Worm (Caenorhabditis elegans) whole organism, late embryonic: ENCODE measurements around the gene Y17G7B.21.

Source experiments
- C08G9.2 ChIP-seq: sonication (generic microtip); optimal IDR thresholded peaks from 2 replicates; lab custom pipeline; 2016; ENCODE audit warnings: mild to moderate bottlenecking, missing genetic modification characterization, moderate library complexity, missing compliant biosample characterization
- F13H6.1 ChIP-seq: sonication (generic microtip); optimal IDR thresholded peaks from 2 replicates; lab custom pipeline; 2016; ENCODE audit warnings: missing genetic modification characterization, missing compliant biosample characterization
- K02D7.2 ChIP-seq: sonication (generic microtip); optimal IDR thresholded peaks from 2 replicates; lab custom pipeline; 2017; ENCODE audit warnings: mild to moderate bottlenecking, missing genetic modification characterization, missing compliant biosample characterization
- K09A11.1 ChIP-seq: sonication (generic microtip); optimal IDR thresholded peaks from 2 replicates; lab custom pipeline; 2017; ENCODE audit warnings: antibody characterized with exemption, mild to moderate bottlenecking, missing genetic modification characterization, missing compliant biosample characterization; ENCODE audit not compliant: insufficient read depth
- Y22D7AL.16 ChIP-seq: sonication (generic microtip); optimal IDR thresholded peaks from 2 replicates; lab custom pipeline; 2016; ENCODE audit warnings: missing genetic modification characterization, missing compliant biosample characterization
- ahr-1 ChIP-seq: sonication (generic microtip); optimal IDR thresholded peaks from 2 replicates; lab custom pipeline; 2016; ENCODE audit warnings: missing genetic modification characterization, missing compliant biosample characterization
- ama-1 ChIP-seq: fragments of 150-350 bp; optimal IDR thresholded peaks from 2 replicates; lab custom pipeline; 2014
- ceh-14 ChIP-seq: sonication (generic microtip); optimal IDR thresholded peaks from 2 replicates; lab custom pipeline; 2016; ENCODE audit warnings: missing genotype, missing genetic modification characterization, missing compliant biosample characterization
- ceh-18 ChIP-seq: sonication (generic microtip); optimal IDR thresholded peaks from 2 replicates; lab custom pipeline; 2016; ENCODE audit warnings: missing genetic modification characterization, missing compliant biosample characterization
- ceh-2 ChIP-seq: sonication (generic microtip); optimal IDR thresholded peaks from 2 replicates; lab custom pipeline; 2016; ENCODE audit warnings: missing genotype, missing genetic modification characterization, missing compliant biosample characterization
- ceh-22 ChIP-seq: sonication (generic microtip); optimal IDR thresholded peaks from 2 replicates; lab custom pipeline; 2017; ENCODE audit warnings: missing biosample characterization, missing genetic modification characterization
- ceh-24 ChIP-seq: sonication (generic microtip); optimal IDR thresholded peaks from 2 replicates; lab custom pipeline; 2016; ENCODE audit warnings: mild to moderate bottlenecking, missing genetic modification characterization, missing compliant biosample characterization
- ceh-30 ChIP-seq: fragments of 150-350 bp; optimal IDR thresholded peaks from 2 replicates; lab custom pipeline; 2014; ENCODE audit warnings: missing biosample characterization, missing genetic modification characterization
- ceh-31 ChIP-seq: sonication (generic microtip); optimal IDR thresholded peaks from 2 replicates; lab custom pipeline; 2016; ENCODE audit warnings: missing genetic modification characterization, missing compliant biosample characterization
- ceh-34 ChIP-seq: sonication (generic microtip); optimal IDR thresholded peaks from 2 replicates; lab custom pipeline; 2016; ENCODE audit warnings: mild to moderate bottlenecking, missing genetic modification characterization, missing compliant biosample characterization
- ceh-45 ChIP-seq: fragments of 200-800 bp; sonication (Bioruptor generic); IDR thresholded peaks from 2 replicates; pipeline ENCODE4 v1.3.6; 2022; ENCODE audit warnings: missing genetic modification reagents, missing genetic modification characterization, missing compliant biosample characterization
- ceh-6 ChIP-seq: fragments of 200-800 bp; sonication (Bioruptor generic); optimal IDR thresholded peaks from 2 replicates; lab custom pipeline; 2018; ENCODE audit warnings: mild to moderate bottlenecking, missing genetic modification characterization, missing compliant biosample characterization
- dmd-4 ChIP-seq: sonication (generic microtip); optimal IDR thresholded peaks from 2 replicates; lab custom pipeline; 2016; ENCODE audit warnings: borderline replicate concordance, missing genetic modification characterization, missing compliant biosample characterization
- elt-2 ChIP-seq: sonication (generic microtip); optimal IDR thresholded peaks from 2 replicates; lab custom pipeline; 2016; ENCODE audit warnings: missing genetic modification reagents, missing genetic modification characterization, missing compliant biosample characterization
- elt-4 ChIP-seq: sonication (generic microtip); optimal IDR thresholded peaks from 2 replicates; lab custom pipeline; 2016; ENCODE audit warnings: missing genetic modification characterization, missing compliant biosample characterization
- ets-4 ChIP-seq: sonication (generic microtip); optimal IDR thresholded peaks from 2 replicates; lab custom pipeline; 2016; ENCODE audit warnings: missing genetic modification characterization, missing compliant biosample characterization
- eyg-1 ChIP-seq: sonication (generic microtip); optimal IDR thresholded peaks from 2 replicates; lab custom pipeline; 2016; ENCODE audit warnings: missing genotype, missing genetic modification characterization, missing compliant biosample characterization
- fax-1 ChIP-seq: sonication (generic microtip); optimal IDR thresholded peaks from 2 replicates; lab custom pipeline; 2016; ENCODE audit warnings: missing genotype, missing genetic modification characterization, missing compliant biosample characterization
- fkh-6 ChIP-seq: sonication (generic microtip); optimal IDR thresholded peaks from 2 replicates; lab custom pipeline; 2016; ENCODE audit warnings: missing genetic modification characterization, missing compliant biosample characterization
- hlh-13 ChIP-seq: fragments of 200-800 bp; sonication (Bioruptor generic); optimal IDR thresholded peaks from 2 replicates; lab custom pipeline; 2018; ENCODE audit warnings: mild to moderate bottlenecking, missing genetic modification characterization, missing compliant biosample characterization
- hlh-15 ChIP-seq: sonication (generic microtip); optimal IDR thresholded peaks from 2 replicates; lab custom pipeline; 2016; ENCODE audit warnings: missing genetic modification characterization, missing compliant biosample characterization
- hlh-30 ChIP-seq: sonication (generic microtip); optimal IDR thresholded peaks from 2 replicates; lab custom pipeline; 2017; ENCODE audit warnings: antibody characterized with exemption, missing genetic modification characterization, missing compliant biosample characterization; ENCODE audit not compliant: insufficient read depth
- lim-6 ChIP-seq: sonication (generic microtip); optimal IDR thresholded peaks from 2 replicates; lab custom pipeline; 2016; ENCODE audit warnings: missing genetic modification characterization, missing compliant biosample characterization
- lin-11 ChIP-seq: fragments of 200-800 bp; sonication (Bioruptor generic); optimal IDR thresholded peaks from 2 replicates; lab custom pipeline; 2018; ENCODE audit warnings: mild to moderate bottlenecking, missing genetic modification characterization, missing compliant biosample characterization
- mec-3 ChIP-seq: sonication (generic microtip); optimal IDR thresholded peaks from 2 replicates; lab custom pipeline; 2016; ENCODE audit warnings: borderline replicate concordance, missing genetic modification characterization, missing compliant biosample characterization
- nfya-1 ChIP-seq: sonication (generic microtip); optimal IDR thresholded peaks from 2 replicates; lab custom pipeline; 2017; ENCODE audit warnings: missing genetic modification characterization, mild to moderate bottlenecking, missing compliant biosample characterization, antibody characterized with exemption, moderate library complexity
- nhr-11 ChIP-seq: fragments of 150-350 bp; optimal IDR thresholded peaks from 2 replicates; lab custom pipeline; 2014; ENCODE audit warnings: missing biosample characterization, missing genetic modification characterization
- nhr-232 ChIP-seq: sonication (generic microtip); optimal IDR thresholded peaks from 2 replicates; lab custom pipeline; 2016; ENCODE audit warnings: missing genetic modification characterization, missing compliant biosample characterization
- npax-4 ChIP-seq: sonication (generic microtip); optimal IDR thresholded peaks from 2 replicates; lab custom pipeline; 2016; ENCODE audit warnings: missing genetic modification characterization, missing compliant biosample characterization
- odd-2 ChIP-seq: sonication (generic microtip); optimal IDR thresholded peaks from 2 replicates; lab custom pipeline; 2017; ENCODE audit warnings: antibody characterized with exemption, mild to moderate bottlenecking, missing genetic modification characterization, missing compliant biosample characterization
- pag-3 ChIP-seq: sonication (generic microtip); optimal IDR thresholded peaks from 2 replicates; lab custom pipeline; 2016; ENCODE audit warnings: missing compliant biosample characterization, missing genetic modification characterization, borderline replicate concordance
- pha-2 ChIP-seq: sonication (generic microtip); optimal IDR thresholded peaks from 2 replicates; lab custom pipeline; 2017; ENCODE audit warnings: mild to moderate bottlenecking, missing genetic modification characterization, missing compliant biosample characterization
- pha-4 ChIP-seq: fragments of 150-350 bp; optimal IDR thresholded peaks from 2 replicates; lab custom pipeline; 2018; ENCODE audit warnings: missing biosample characterization, missing genetic modification reagents, missing genetic modification characterization
- pqm-1 ChIP-seq: sonication (generic microtip); optimal IDR thresholded peaks from 2 replicates; lab custom pipeline; 2016; ENCODE audit warnings: missing genetic modification characterization, missing compliant biosample characterization
- ref-2 ChIP-seq: sonication (generic microtip); optimal IDR thresholded peaks from 2 replicates; lab custom pipeline; 2016; ENCODE audit warnings: missing genetic modification characterization, missing compliant biosample characterization
- rnt-1 ChIP-seq: sonication (generic microtip); optimal IDR thresholded peaks from 2 replicates; lab custom pipeline; 2016; ENCODE audit warnings: missing genetic modification characterization, missing compliant biosample characterization
- sox-2 ChIP-seq: fragments of 200-800 bp; sonication (Bioruptor generic); IDR thresholded peaks from 2 replicates; pipeline ENCODE4 v1.3.6; 2022; ENCODE audit warnings: missing genetic modification reagents, missing genetic modification characterization, missing compliant biosample characterization
- sox-4 ChIP-seq: sonication (generic microtip); optimal IDR thresholded peaks from 2 replicates; lab custom pipeline; 2017; ENCODE audit warnings: mild to moderate bottlenecking, missing genetic modification characterization, inconsistent platforms, missing compliant biosample characterization
- syd-9 ChIP-seq: sonication (generic microtip); optimal IDR thresholded peaks from 2 replicates; lab custom pipeline; 2016; ENCODE audit warnings: mild to moderate bottlenecking, missing genetic modification characterization, moderate library complexity, missing compliant biosample characterization
- tbx-2 ChIP-seq: sonication (generic microtip); optimal IDR thresholded peaks from 2 replicates; lab custom pipeline; 2016; ENCODE audit warnings: missing genetic modification characterization, missing compliant biosample characterization
- ttx-3 ChIP-seq: sonication (generic microtip); optimal IDR thresholded peaks from 2 replicates; lab custom pipeline; 2016; ENCODE audit warnings: missing genetic modification reagents, missing genetic modification characterization, missing compliant biosample characterization
- unc-3 ChIP-seq, 2 experiments: fragments of 200-800 bp in 1 of 2; sonication (Bioruptor generic) in 1 of 2; sonication (generic microtip) in 1 of 2; conservative IDR thresholded peaks in 1 of 2; optimal IDR thresholded peaks in 1 of 2; 2 replicates each; pipeline versions ENCODE4 v1.3.6 to Lab custom; 2016 to 2022; ENCODE audit warnings: missing compliant biosample characterization in 2 of 2, missing genetic modification characterization in 2 of 2, missing genetic modification reagents in 1 of 2
- unc-86 ChIP-seq: sonication (generic microtip); optimal IDR thresholded peaks from 2 replicates; lab custom pipeline; 2016; ENCODE audit warnings: missing genetic modification characterization, missing compliant biosample characterization
- ztf-16 ChIP-seq: sonication (generic microtip); optimal IDR thresholded peaks from 2 replicates; lab custom pipeline; 2017; ENCODE audit warnings: missing genetic modification characterization, missing compliant biosample characterization

The Y17G7B.21 gene

DNA sequence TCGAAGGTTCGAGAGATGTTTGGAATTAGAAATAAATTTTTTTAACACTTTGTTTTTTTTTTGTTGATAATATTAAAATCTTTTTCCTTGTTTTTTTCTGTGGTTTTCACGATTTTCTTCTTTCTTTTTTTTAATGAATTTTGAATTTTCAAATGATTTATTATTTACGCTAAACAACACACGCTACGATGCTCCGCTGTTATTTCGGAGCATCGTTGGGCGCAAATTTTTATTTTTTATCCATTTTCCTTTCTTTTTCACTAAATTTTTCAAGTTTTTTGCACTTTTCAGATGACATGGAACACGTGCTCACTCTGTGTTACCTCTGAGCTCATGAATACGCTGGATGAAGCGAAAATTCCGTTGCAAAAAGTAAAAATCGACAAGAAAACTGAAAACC is 15.4 kb downstream of the Y17G7B.21 start, which contains the start of the genes W03C9.1 and W03C9.2:
Gene W03C9.1, minus strand, starts transcription at position 46 of the 400 bp plus-strand sequence.
Gene W03C9.2, plus strand, starts transcription at position 286 of the 400 bp plus-strand sequence.
- TF ChIP-seq tbx-2 (tag; lab: Kevin White, UChicago) (no peak), K02D7.2 (tag; lab: Kevin White, UChicago) (no peak), ceh-6 (no peak), Y22D7AL.16 (no peak), rnt-1 (tag; lab: Kevin White, UChicago) (no peak), ceh-2 (tag; lab: Kevin White, UChicago) (no peak), odd-2 (tag; lab: Kevin White, UChicago) (no peak)

DNA sequence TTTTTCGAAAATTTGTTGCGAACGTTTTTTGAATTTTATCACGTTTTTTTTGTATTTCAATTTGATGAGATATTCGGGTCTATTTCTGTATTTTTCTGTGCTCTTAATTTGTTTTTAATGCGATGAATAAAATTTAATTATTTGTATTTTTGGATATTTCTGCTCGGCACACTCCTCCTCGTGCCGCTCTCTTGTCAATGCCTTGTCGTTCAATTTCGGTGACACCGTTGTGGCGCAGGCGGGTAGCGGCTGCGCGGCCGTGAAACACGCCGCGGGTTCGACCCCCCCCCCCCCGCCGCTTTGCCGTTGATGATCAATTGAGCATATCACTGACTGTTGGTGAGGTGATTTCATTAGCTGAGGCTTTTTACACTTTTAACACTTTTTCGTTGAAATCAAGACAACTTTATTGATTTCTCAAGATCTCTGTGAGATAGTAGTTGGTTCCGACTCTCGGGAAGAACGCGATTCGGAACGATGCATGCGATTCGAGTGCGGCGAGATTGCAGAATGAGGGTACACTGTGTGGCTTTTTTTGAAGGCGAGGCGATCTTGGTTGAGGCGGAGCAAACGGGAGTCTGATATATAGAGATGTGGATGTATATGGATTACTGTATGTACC is 16.8 kb downstream of the Y17G7B.21 start:
- TF ChIP-seq hlh-15 (tag; lab: Kevin White, UChicago), result peak; percentile 99
- TF ChIP-seq elt-4 (tag; lab: Kevin White, UChicago), result peak; percentile 98
- peak; percentile 99 for TF ChIP-seq pqm-1 (tag; lab: Kevin White, UChicago)
- TF ChIP-seq ceh-14, result peak; percentile 100
- peak; percentile 100 for TF ChIP-seq K02D7.2 (tag; lab: Kevin White, UChicago)
- TF ChIP-seq K09A11.1 (tag; lab: Kevin White, UChicago), result peak; percentile 96
- TF ChIP-seq dmd-4 (tag; lab: Kevin White, UChicago), result peak; percentile 99
- TF ChIP-seq ceh-34 (tag; lab: Kevin White, UChicago), result peak; percentile 99
- peak; percentile 99 for TF ChIP-seq nhr-232
- TF ChIP-seq unc-86 (tag; lab: Kevin White, UChicago), result peak; percentile 100
- peak; percentile 99 for TF ChIP-seq pag-3 (tag; lab: Kevin White, UChicago)
- TF ChIP-seq sox-4 (tag; lab: Kevin White, UChicago), result peak; percentile 100
- peak; percentile 100 for TF ChIP-seq elt-2 (tag; lab: Kevin White, UChicago)
- no peak for TF ChIP-seq ama-1
- no peak for TF ChIP-seq nhr-11 (tag; lab: Kevin White, UChicago)
- peak; percentile 98 for TF ChIP-seq sox-2
- peak; percentile 99 for TF ChIP-seq ceh-18 (tag; lab: Kevin White, UChicago)
- TF ChIP-seq ets-4 (tag; lab: Kevin White, UChicago), result peak; percentile 93
- peak; percentile 99 for TF ChIP-seq lim-6 (tag; lab: Kevin White, UChicago)
- peak; percentile 89 for TF ChIP-seq odd-2 (tag; lab: Kevin White, UChicago)
- peak; percentile 100 for TF ChIP-seq ceh-45 (GFP tag; lab: Robert Waterston, UW)
- peak; percentile 99 for TF ChIP-seq ttx-3 (tag; lab: Kevin White, UChicago)
- peak; percentile 87 for TF ChIP-seq hlh-30
- TF ChIP-seq ceh-31, result peak; percentile 97
- peak; percentile 99 for TF ChIP-seq ref-2
- TF ChIP-seq mec-3, result peak; percentile 91
- TF ChIP-seq unc-3 (GFP tag; conservative IDR thresholded peaks at IDR 0.05; lab: Robert Waterston, UW), result peak; percentile 100
- peak; percentile 99 for TF ChIP-seq unc-3 (tag; optimal IDR thresholded peaks at IDR 0.05; lab: Kevin White, UChicago)
- TF ChIP-seq ztf-16 (tag; lab: Kevin White, UChicago), result peak; percentile 100
- TF ChIP-seq ceh-30, result peak; percentile 88
- peak; percentile 100 for TF ChIP-seq Y22D7AL.16
- peak; percentile 94 for TF ChIP-seq C08G9.2 (tag; lab: Kevin White, UChicago)
- TF ChIP-seq F13H6.1 (tag; lab: Kevin White, UChicago), result peak; percentile 99
- TF ChIP-seq eyg-1 (tag; lab: Kevin White, UChicago), result peak; percentile 99
- peak; percentile 98 for TF ChIP-seq pha-2 (tag; lab: Kevin White, UChicago)
- peak; percentile 59 for TF ChIP-seq ceh-22 (tag; lab: Kevin White, UChicago)
- peak; percentile 98 for TF ChIP-seq fax-1 (tag; lab: Kevin White, UChicago)
- TF ChIP-seq syd-9 (tag; lab: Kevin White, UChicago), result peak; percentile 99
- peak; percentile 100 for TF ChIP-seq hlh-13 (GFP tag; lab: Kevin White, UChicago)
- peak; percentile 100 for TF ChIP-seq ceh-24 (tag; lab: Kevin White, UChicago)
- peak; percentile 99 for TF ChIP-seq ahr-1
- TF ChIP-seq lin-11 (tag; lab: Kevin White, UChicago), result peak; percentile 98
- TF ChIP-seq pha-4, result no peak
- TF ChIP-seq fkh-6 (tag; lab: Kevin White, UChicago), result peak; percentile 98
- TF ChIP-seq npax-4 (tag; lab: Kevin White, UChicago), result peak; percentile 98
- peak; percentile 92 for TF ChIP-seq nfya-1 (tag; lab: Kevin White, UChicago)
